Worm (Caenorhabditis elegans): Measurements from ENCODE around the gene ergo-1.

The ergo-1 gene

ce11 chrV:1009037-1009436 is 434 bp downstream of the ergo-1 start:
- TF ChIP-seq nhr-85 (tag) (no peak), nhr-71 (tag; optimal IDR thresholded peaks at IDR 0.05) (no peak), F16B12.6 (tag; optimal IDR thresholded peaks at IDR 0.05) (no peak), mep-1 (tag; optimal IDR thresholded peaks at IDR 0.05) (no peak), swsn-7 (tag; optimal IDR thresholded peaks at IDR 0.05) (no peak), xbp-1 (tag; optimal IDR thresholded peaks at IDR 0.05) (no peak), efl-3 (GFP tag; optimal IDR thresholded peaks at IDR 0.05) (no peak), fos-1 (tag; optimal IDR thresholded peaks at IDR 0.05) (no peak), pqm-1 (tag; optimal IDR thresholded peaks at IDR 0.05) (no peak), unc-62 (GFP tag; optimal IDR thresholded peaks at IDR 0.05) (no peak)

ce11 chrV:1013637-1014036 is 5.0 kb downstream of the ergo-1 start:
- no peak for TF ChIP-seq lsy-2 (tag; optimal IDR thresholded peaks at IDR 0.05)
- TF ChIP-seq tlp-1 (tag; optimal IDR thresholded peaks at IDR 0.05) = no peak
- no peak for TF ChIP-seq nhr-76 (tag; optimal IDR thresholded peaks at IDR 0.05)
- TF ChIP-seq rnt-1 (tag; optimal IDR thresholded peaks at IDR 0.05) = no peak
- no peak for TF ChIP-seq ceh-82 (tag; optimal IDR thresholded peaks at IDR 0.05)
- TF ChIP-seq hpl-2 (GFP tag; optimal IDR thresholded peaks at IDR 0.05) = no peak
- no peak for TF ChIP-seq hlh-4 (tag; optimal IDR thresholded peaks at IDR 0.05)

ce11 chrV:1015194-1015593 is 6.6 kb downstream of the ergo-1 start:
- TF ChIP-seq unc-130 (tag; optimal IDR thresholded peaks at IDR 0.05) = no peak
- TF ChIP-seq lir-3 (tag; optimal IDR thresholded peaks at IDR 0.05; ENCODE audit: poor library complexity) = no peak
- TF ChIP-seq ceh-82 (tag; optimal IDR thresholded peaks at IDR 0.05) = no peak
- TF ChIP-seq zip-4 (GFP tag; optimal IDR thresholded peaks at IDR 0.05) = no peak
- no peak for TF ChIP-seq F16B12.6 (tag; optimal IDR thresholded peaks at IDR 0.05)
- TF ChIP-seq aha-1 (tag; optimal IDR thresholded peaks at IDR 0.05) = no peak
- no peak for TF ChIP-seq dsc-1 (tag; optimal IDR thresholded peaks at IDR 0.05)
- TF ChIP-seq nhr-12 (tag; optimal IDR thresholded peaks at IDR 0.05) = no peak

ce11 chrV:1017196-1017595 is 8.6 kb downstream of the ergo-1 start:
- no peak for TF ChIP-seq elt-3 (tag; optimal IDR thresholded peaks at IDR 0.05)
- no peak for TF ChIP-seq egl-13 (tag; optimal IDR thresholded peaks at IDR 0.05)
- no peak for TF ChIP-seq snpc-4 (tag; optimal IDR thresholded peaks at IDR 0.05)
- TF ChIP-seq nhr-12 (tag; optimal IDR thresholded peaks at IDR 0.05) = no peak
- no peak for TF ChIP-seq nhr-20 (tag; optimal IDR thresholded peaks at IDR 0.05)
- TF ChIP-seq rnt-1 (tag; optimal IDR thresholded peaks at IDR 0.05) = no peak
- no peak for TF ChIP-seq xbp-1 (tag; optimal IDR thresholded peaks at IDR 0.05)
- no peak for TF ChIP-seq egl-27 (tag; optimal IDR thresholded peaks at IDR 0.05)

- no peak for TF ChIP-seq rnt-1 (tag; optimal IDR thresholded peaks at IDR 0.05)
- TF ChIP-seq snpc-4 (tag; optimal IDR thresholded peaks at IDR 0.05) = no peak
- TF ChIP-seq ceh-8 (GFP tag; optimal IDR thresholded peaks at IDR 0.05) = peak; percentile 42
- TF ChIP-seq dpl-1 (GFP tag; optimal IDR thresholded peaks at IDR 0.05) = no peak
Measured at ce11 chrV:1021456-1021855, 12.9 kb downstream of the ergo-1 start.

- no peak for TF ChIP-seq nhr-71 (tag; optimal IDR thresholded peaks at IDR 0.05)
- TF ChIP-seq nhr-12 (tag; optimal IDR thresholded peaks at IDR 0.05) = no peak
- no peak for TF ChIP-seq hpl-2 (GFP tag; optimal IDR thresholded peaks at IDR 0.05)
- no peak for TF ChIP-seq nhr-84 (tag; optimal IDR thresholded peaks at IDR 0.05)
Measured at ce11 chrV:1023367-1023766, 14.8 kb downstream of the ergo-1 start, which contains the start of gene pei-2. TSS of gene pei-2 (minus strand) at chrV:1023467.

- no peak for TF ChIP-seq unc-98 (GFP tag; IDR thresholded peaks at IDR 0.05)
- no peak for TF ChIP-seq hlh-17 (GFP tag; optimal IDR thresholded peaks at IDR 0.05; ENCODE audit: borderline replicate concordance)
- TF ChIP-seq skn-1 (tag; optimal IDR thresholded peaks at IDR 0.05) = no peak
Measured at ce11 chrV:1027044-1027443, 18.4 kb downstream of the ergo-1 start, which contains the start of gene R09A1.3. TSS of gene R09A1.3 (minus strand) at chrV:1027074.
